Fruit fly (Drosophila melanogaster): Measurements from ENCODE around the gene crq.

DNA sequence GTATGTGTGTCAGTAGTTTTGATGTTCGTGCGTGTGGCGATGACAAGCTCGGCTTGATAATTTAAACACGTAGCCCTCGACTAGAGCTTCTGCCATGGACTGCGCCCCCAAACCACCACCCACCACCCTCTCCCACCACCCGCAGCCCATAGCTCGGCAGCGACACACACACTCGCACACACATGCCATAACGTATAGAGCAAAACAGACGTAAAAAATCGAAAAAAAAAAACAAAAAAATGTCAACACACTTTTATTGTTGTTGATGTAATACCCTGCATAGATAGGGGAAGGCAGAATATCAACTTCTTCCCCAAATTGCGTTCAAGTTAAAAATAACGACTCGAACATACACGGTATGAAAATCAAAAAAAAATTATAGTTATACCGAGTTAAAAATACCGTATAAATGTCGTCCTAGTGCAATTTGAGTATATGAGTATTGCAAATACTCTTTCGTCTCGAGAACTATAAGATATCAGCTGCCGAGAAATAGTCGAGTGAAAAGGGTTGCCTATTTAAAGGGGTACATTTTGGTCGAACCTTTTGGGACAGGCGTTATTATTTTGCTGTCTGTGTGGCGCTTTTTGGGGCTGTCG lies 17.6 kb upstream of the crq start:
- TF ChIP-seq Dll (optimal IDR thresholded peaks at IDR 0.05): no peak
- no peak for TF ChIP-seq usp (GFP tag; optimal IDR thresholded peaks at IDR 0.05)
- TF ChIP-seq psq (optimal IDR thresholded peaks at IDR 0.05): no peak
- TF ChIP-seq pan (optimal IDR thresholded peaks at IDR 0.05): peak; percentile 82
- no peak for TF ChIP-seq EcR (GFP tag; optimal IDR thresholded peaks at IDR 0.05)
